Worm (Caenorhabditis elegans) whole organism, early embryonic: ENCODE results near the gene clh-1.

Source experiments
- B0310.2 ChIP-seq: sonication (generic microtip); optimal IDR thresholded peaks from 2 replicates; lab custom pipeline; 2016; ENCODE audit warnings: mild to moderate bottlenecking, missing genetic modification characterization, missing compliant biosample characterization
- F13C5.2 ChIP-seq: sonication (generic microtip); optimal IDR thresholded peaks from 2 replicates; lab custom pipeline; 2017; ENCODE audit warnings: mild to moderate bottlenecking, missing genetic modification characterization, inconsistent platforms, missing compliant biosample characterization
- aly-1 ChIP-seq: sonication (generic microtip); optimal IDR thresholded peaks from 2 replicates; lab custom pipeline; 2016; ENCODE audit warnings: missing genetic modification characterization, missing compliant biosample characterization
- ama-1 ChIP-seq: fragments of 150-350 bp; optimal IDR thresholded peaks from 2 replicates; lab custom pipeline; 2014
- ceh-13 ChIP-seq: fragments of 200-800 bp; sonication (Bioruptor generic); optimal IDR thresholded peaks from 2 replicates; lab custom pipeline; 2018; ENCODE audit warnings: mild to moderate bottlenecking, missing genetic modification characterization, missing compliant biosample characterization
- ceh-36 ChIP-seq: sonication (generic microtip); optimal IDR thresholded peaks from 2 replicates; lab custom pipeline; 2016; ENCODE audit warnings: missing genetic modification characterization, inconsistent platforms, missing compliant biosample characterization
- ets-7 ChIP-seq: sonication (generic microtip); optimal IDR thresholded peaks from 2 replicates; lab custom pipeline; 2016; ENCODE audit warnings: missing genotype, missing genetic modification characterization, missing compliant biosample characterization
- flt-1 ChIP-seq: fragments of 200-800 bp; sonication (Bioruptor generic); IDR thresholded peaks from 2 replicates; pipeline ENCODE4 v1.3.6; 2022; ENCODE audit warnings: missing genetic modification characterization, missing compliant biosample characterization
- hmbx-1 ChIP-seq: sonication (generic microtip); optimal IDR thresholded peaks from 2 replicates; lab custom pipeline; 2016; ENCODE audit warnings: mild to moderate bottlenecking, missing genetic modification characterization, missing compliant biosample characterization
- hmg-4 ChIP-seq: fragments of 200-800 bp; sonication (Bioruptor generic); optimal IDR thresholded peaks from 2 replicates; lab custom pipeline; 2018; ENCODE audit warnings: mild to moderate bottlenecking, missing genetic modification characterization, missing compliant biosample characterization
- hnd-1 ChIP-seq: sonication (generic microtip); optimal IDR thresholded peaks from 2 replicates; lab custom pipeline; 2016; ENCODE audit warnings: missing genetic modification characterization, missing compliant biosample characterization
- pes-1 ChIP-seq: fragments of 200-800 bp; sonication (Bioruptor generic); IDR thresholded peaks from 2 replicates; pipeline ENCODE4 v1.3.6; 2022; ENCODE audit warnings: missing genetic modification reagents, missing genetic modification characterization, missing compliant biosample characterization
- scrt-1 ChIP-seq: fragments of 200-800 bp; sonication (Bioruptor generic); IDR thresholded peaks from 2 replicates; pipeline ENCODE4 v1.3.6; 2022; ENCODE audit warnings: missing genetic modification characterization, missing compliant biosample characterization
- sea-1 ChIP-seq: fragments of 200-800 bp; sonication (Bioruptor generic); conservative IDR thresholded peaks from 2 replicates; pipeline ENCODE4 v1.3.6; 2022; ENCODE audit warnings: missing genetic modification characterization, missing compliant biosample characterization
- tbx-11 ChIP-seq: fragments of 200-800 bp; sonication (Bioruptor generic); IDR thresholded peaks from 2 replicates; pipeline ENCODE4 v1.3.6; 2022; ENCODE audit warnings: missing genetic modification characterization, missing compliant biosample characterization
- tbx-37 ChIP-seq: fragments of 200-800 bp; sonication (Bioruptor generic); conservative IDR thresholded peaks from 2 replicates; pipeline ENCODE4 v1.3.6; 2022; ENCODE audit warnings: missing genetic modification reagents, missing genetic modification characterization, missing compliant biosample characterization
- tra-4 ChIP-seq: sonication (generic microtip); optimal IDR thresholded peaks from 2 replicates; lab custom pipeline; 2017; ENCODE audit warnings: missing genetic modification characterization, missing compliant biosample characterization

The clh-1 gene

ce11 chrII:11816475-11816874 lies 39.8 kb downstream of the clh-1 start, which contains the start of gene pap-3:
TSS of gene pap-3 (minus strand) at chrII:11816575.
- no peak for TF ChIP-seq tra-4
- no peak for TF ChIP-seq tbx-11 (GFP tag; lab: Robert Waterston, UW)
- TF ChIP-seq hnd-1 (tag; lab: Kevin White, UChicago) = no peak
- no peak for TF ChIP-seq tbx-37 (GFP tag; lab: Robert Waterston, UW)
- TF ChIP-seq sea-1 = no peak
- TF ChIP-seq scrt-1 = no peak
- no peak for TF ChIP-seq ama-1 (lab: Kevin White, UChicago)
- TF ChIP-seq hmbx-1 (tag; lab: Kevin White, UChicago) = no peak
- no peak for TF ChIP-seq ceh-36 (tag; lab: Kevin White, UChicago)
- no peak for TF ChIP-seq F13C5.2 (tag; lab: Kevin White, UChicago)
- no peak for TF ChIP-seq hmg-4
- no peak for TF ChIP-seq flt-1
- TF ChIP-seq aly-1 = no peak
- no peak for TF ChIP-seq ets-7
- TF ChIP-seq ceh-13 (GFP tag; lab: Kevin White, UChicago) = no peak
- no peak for TF ChIP-seq B0310.2 (tag; lab: Kevin White, UChicago)
- TF ChIP-seq pes-1 = no peak

ce11 chrII:11816014-11816413 lies 40.2 kb downstream of the clh-1 start:
- TF ChIP-seq pes-1 = no peak
- TF ChIP-seq ceh-36 (tag; lab: Kevin White, UChicago) = no peak
- no peak for TF ChIP-seq tbx-11 (GFP tag; lab: Robert Waterston, UW)
- TF ChIP-seq ama-1 (lab: Kevin White, UChicago) = no peak
- no peak for TF ChIP-seq tra-4
- no peak for TF ChIP-seq ceh-13 (GFP tag; lab: Kevin White, UChicago)
- no peak for TF ChIP-seq tbx-37 (GFP tag; lab: Robert Waterston, UW)
- TF ChIP-seq F13C5.2 (tag; lab: Kevin White, UChicago) = no peak
- TF ChIP-seq hmbx-1 (tag; lab: Kevin White, UChicago) = no peak
- TF ChIP-seq flt-1 = no peak
- TF ChIP-seq ets-7 = no peak
- TF ChIP-seq hnd-1 (tag; lab: Kevin White, UChicago) = no peak
- TF ChIP-seq B0310.2 (tag; lab: Kevin White, UChicago) = no peak
- TF ChIP-seq aly-1 = no peak
- no peak for TF ChIP-seq hmg-4

ce11 chrII:11813895-11814369 lies 42.3 kb downstream of the clh-1 start, which contains the start of gene F43G6.8:
TSS of gene F43G6.8 (minus strand) at chrII:11814092.
- TF ChIP-seq ama-1 (lab: Kevin White, UChicago) (no peak), hmg-4 (peak; percentile 37), tbx-11 (GFP tag; lab: Robert Waterston, UW) (no peak)

ce11 chrII:11811241-11811640 lies 45.0 kb downstream of the clh-1 start:
- TF ChIP-seq F13C5.2 (tag; lab: Kevin White, UChicago) = no peak
- no peak for TF ChIP-seq sea-1
- TF ChIP-seq pes-1 = no peak
- TF ChIP-seq hmg-4 = no peak
- TF ChIP-seq flt-1 = no peak
- TF ChIP-seq ets-7 = no peak
- no peak for TF ChIP-seq scrt-1
- no peak for TF ChIP-seq B0310.2 (tag; lab: Kevin White, UChicago)
- no peak for TF ChIP-seq aly-1
- no peak for TF ChIP-seq hmbx-1 (tag; lab: Kevin White, UChicago)
- TF ChIP-seq tbx-37 (GFP tag; lab: Robert Waterston, UW) = no peak
- TF ChIP-seq tbx-11 (GFP tag; lab: Robert Waterston, UW) = no peak
- TF ChIP-seq ceh-36 (tag; lab: Kevin White, UChicago) = no peak
- TF ChIP-seq ceh-13 (GFP tag; lab: Kevin White, UChicago) = no peak
- TF ChIP-seq tra-4 = no peak
- no peak for TF ChIP-seq ama-1 (lab: Kevin White, UChicago)
- no peak for TF ChIP-seq hnd-1 (tag; lab: Kevin White, UChicago)

ce11 chrII:11810436-11810835 lies 45.8 kb downstream of the clh-1 start, which contains the start of gene F43G6.7:
TSS of gene F43G6.7 (plus strand) at chrII:11810790.
- TF ChIP-seq pes-1 (no peak), ets-7 (no peak), flt-1 (no peak)

ce11 chrII:11808979-11809378 lies 47.3 kb downstream of the clh-1 start, which contains the start of gene F43G6.10:
TSS of gene F43G6.10 (plus strand) at chrII:11809349.
- no peak for TF ChIP-seq tra-4
- no peak for TF ChIP-seq F13C5.2 (tag; lab: Kevin White, UChicago)
- TF ChIP-seq ceh-13 (GFP tag; lab: Kevin White, UChicago) = no peak
- TF ChIP-seq flt-1 = no peak
- no peak for TF ChIP-seq scrt-1

- TF ChIP-seq sea-1 = no peak
- TF ChIP-seq B0310.2 (tag; lab: Kevin White, UChicago) = no peak
- TF ChIP-seq tbx-11 (GFP tag; lab: Robert Waterston, UW) = no peak
- no peak for TF ChIP-seq ama-1 (lab: Kevin White, UChicago)
- no peak for TF ChIP-seq ceh-36 (tag; lab: Kevin White, UChicago)
- TF ChIP-seq hmbx-1 (tag; lab: Kevin White, UChicago) = no peak
- no peak for TF ChIP-seq tbx-37 (GFP tag; lab: Robert Waterston, UW)
- TF ChIP-seq hmg-4 = no peak
- TF ChIP-seq ets-7 = no peak
- no peak for TF ChIP-seq aly-1
- TF ChIP-seq F13C5.2 (tag; lab: Kevin White, UChicago) = no peak
- no peak for TF ChIP-seq flt-1
These were observed 50.0 kb downstream of the clh-1 start, which contains the start of gene jmjd-1.1 for ce11 chrII:11806256-11806655. TSS of gene jmjd-1.1 (plus strand) at chrII:11806556.

ce11 chrII:11802451-11802850 lies 53.8 kb downstream of the clh-1 start, which contains the start of gene F43G6.17:
TSS of gene F43G6.17 (plus strand) at chrII:11802751.
- TF ChIP-seq scrt-1 (no peak), hnd-1 (tag; lab: Kevin White, UChicago) (no peak), F13C5.2 (tag; lab: Kevin White, UChicago) (no peak)
